Fruit fly (Drosophila melanogaster) whole organism, embryonic: ENCODE data around the gene CG42835.
A peak's percentile ranks its signal among the peaks of the same experiment; 100 is the strongest.

Experiments used
- Abd-B ChIP-seq: fragments of 200-800 bp; sonication (Bioruptor generic); optimal IDR thresholded peaks from 2 replicates; lab custom pipeline; 2018; ENCODE audit warnings: missing biosample characterization, mild to moderate bottlenecking, missing genetic modification characterization, moderate library complexity
- BtbVII ChIP-seq: fragments of 200-800 bp; sonication (Bioruptor generic); optimal IDR thresholded peaks from 3 replicates; lab custom pipeline; 2017; ENCODE audit warnings: missing biosample characterization, mild to moderate bottlenecking, missing genetic modification characterization
- CG11093 ChIP-seq: fragments of 200-800 bp; sonication (Bioruptor generic); IDR thresholded peaks from 3 replicates; pipeline ENCODE4 v1.3.6; 2022; ENCODE audit warnings: missing biosample characterization, missing genetic modification characterization
- CG11504 ChIP-seq: fragments of 200-800 bp; sonication (Bioruptor generic); optimal IDR thresholded peaks from 3 replicates; lab custom pipeline; 2019; ENCODE audit warnings: missing biosample characterization, mild to moderate bottlenecking, missing genetic modification characterization, moderate library complexity
- CG1233 ChIP-seq: fragments of 200-800 bp; sonication (Bioruptor generic); optimal IDR thresholded peaks from 4 replicates; lab custom pipeline; 2018; ENCODE audit warnings: missing biosample characterization, mild to moderate bottlenecking, missing genetic modification characterization
- CG13123 ChIP-seq: fragments of 200-800 bp; sonication (Bioruptor generic); optimal IDR thresholded peaks from 2 replicates; lab custom pipeline; 2016; ENCODE audit warnings: missing biosample characterization, missing genetic modification characterization
- CG1603 ChIP-seq: fragments of 200-800 bp; sonication (Bioruptor generic); optimal IDR thresholded peaks from 2 replicates; lab custom pipeline; 2019; ENCODE audit warnings: missing biosample characterization, mild to moderate bottlenecking, missing genetic modification characterization, moderate library complexity
- CG16815 ChIP-seq: fragments of 200-800 bp; sonication (Bioruptor generic); optimal IDR thresholded peaks from 3 replicates; lab custom pipeline; 2017; ENCODE audit warnings: missing biosample characterization, mild to moderate bottlenecking, missing genetic modification characterization
- CG17568 ChIP-seq: fragments of 200-800 bp; sonication (Bioruptor generic); optimal IDR thresholded peaks from 2 replicates; lab custom pipeline; 2018; ENCODE audit warnings: missing biosample characterization, mild to moderate bottlenecking, missing genetic modification characterization, moderate library complexity
- CG17829 ChIP-seq: fragments of 200-800 bp; optimal IDR thresholded peaks from 2 replicates; lab custom pipeline; 2019; ENCODE audit warnings: missing biosample characterization, mild to moderate bottlenecking, missing genetic modification characterization, moderate library complexity
- CG33213 ChIP-seq: fragments of 200-800 bp; sonication (Bioruptor generic); optimal IDR thresholded peaks from 3 replicates; lab custom pipeline; 2016; ENCODE audit warnings: missing biosample characterization, missing genetic modification characterization
- CG33557 ChIP-seq: fragments of 200-800 bp; sonication (Bioruptor generic); optimal IDR thresholded peaks from 2 replicates; lab custom pipeline; 2019; ENCODE audit warnings: missing biosample characterization, mild to moderate bottlenecking, missing genetic modification characterization, moderate library complexity
- CG3847 ChIP-seq: fragments of 200-800 bp; sonication (Bioruptor generic); IDR thresholded peaks from 2 replicates; pipeline ENCODE4 v1.3.6; 2022; ENCODE audit warnings: missing biosample characterization, missing genetic modification characterization
- CG3995 ChIP-seq: fragments of 200-800 bp; sonication (Bioruptor generic); optimal IDR thresholded peaks from 3 replicates; lab custom pipeline; 2016; ENCODE audit warnings: missing biosample characterization, missing genetic modification characterization
- CG4820 ChIP-seq: fragments of 200-800 bp; sonication (Bioruptor generic); optimal IDR thresholded peaks from 3 replicates; lab custom pipeline; 2016; ENCODE audit warnings: missing biosample characterization, missing genetic modification characterization
- CG5953 ChIP-seq: fragments of 200-800 bp; sonication (Bioruptor generic); IDR thresholded peaks from 2 replicates; pipeline ENCODE4 v1.3.6; 2022; ENCODE audit warnings: missing biosample characterization, missing genetic modification characterization
- CG6654 ChIP-seq: fragments of 200-800 bp; sonication (Bioruptor generic); optimal IDR thresholded peaks from 2 replicates; lab custom pipeline; 2017; ENCODE audit warnings: missing biosample characterization, mild to moderate bottlenecking, missing genetic modification characterization
- CG6791 ChIP-seq: fragments of 200-800 bp; sonication (Bioruptor generic); IDR thresholded peaks from 3 replicates; pipeline ENCODE4 v1.3.6; 2022; ENCODE audit warnings: missing biosample characterization, missing genetic modification characterization; ENCODE audit not compliant: partially characterized antibody
- CG7271 ChIP-seq: fragments of 200-800 bp; sonication (Bioruptor generic); optimal IDR thresholded peaks from 2 replicates; lab custom pipeline; 2018; ENCODE audit warnings: missing biosample characterization, mild to moderate bottlenecking, missing genetic modification characterization, moderate library complexity
- CG8359 ChIP-seq: fragments of 200-800 bp; sonication (Bioruptor generic); optimal IDR thresholded peaks from 2 replicates; lab custom pipeline; 2017; ENCODE audit warnings: missing biosample characterization, mild to moderate bottlenecking, missing genetic modification characterization, borderline replicate concordance
- CG9817 ChIP-seq: fragments of 200-800 bp; sonication (Bioruptor generic); optimal IDR thresholded peaks from 2 replicates; lab custom pipeline; 2018; ENCODE audit warnings: missing biosample characterization, mild to moderate bottlenecking, missing genetic modification characterization, moderate library complexity
- CG9876 ChIP-seq: fragments of 200-800 bp; sonication (Bioruptor generic); optimal IDR thresholded peaks from 2 replicates; lab custom pipeline; 2016; ENCODE audit warnings: missing biosample characterization, missing genetic modification characterization
- D19B ChIP-seq: fragments of 200-800 bp; sonication (Bioruptor generic); optimal IDR thresholded peaks from 2 replicates; lab custom pipeline; 2017; ENCODE audit warnings: missing biosample characterization, mild to moderate bottlenecking, missing genetic modification characterization
- Dfd ChIP-seq, 2 experiments: fragments of >200 bp; optimal IDR thresholded peaks; 2 replicates each; lab custom pipeline; 2017; ENCODE audit warnings: missing biosample characterization in 2 of 2, missing genetic modification characterization in 2 of 2
- HHEX ChIP-seq: fragments of 200-800 bp; sonication (Bioruptor generic); optimal IDR thresholded peaks from 3 replicates; lab custom pipeline; 2017; ENCODE audit warnings: missing biosample characterization, mild to moderate bottlenecking, missing genetic modification characterization, missing genetic modification reagents
- HLH4C ChIP-seq: fragments of 200-800 bp; sonication (Bioruptor generic); IDR thresholded peaks from 3 replicates; pipeline ENCODE4 v1.3.6; 2022; ENCODE audit warnings: missing biosample characterization, missing genetic modification characterization; ENCODE audit not compliant: partially characterized antibody
- HLHmδ ChIP-seq: fragments of 200-800 bp; sonication (Bioruptor generic); optimal IDR thresholded peaks from 2 replicates; lab custom pipeline; 2018; ENCODE audit warnings: missing biosample characterization, mild to moderate bottlenecking, missing genetic modification characterization, moderate library complexity
- Hand ChIP-seq: fragments of 200-800 bp; sonication (Bioruptor generic); optimal IDR thresholded peaks from 2 replicates; lab custom pipeline; 2017; ENCODE audit warnings: mild to moderate bottlenecking, missing biosample characterization, missing genetic modification reagents, missing genetic modification characterization
- Hmr ChIP-seq: fragments of 200-800 bp; sonication (Bioruptor generic); optimal IDR thresholded peaks from 3 replicates; lab custom pipeline; 2017; ENCODE audit warnings: mild to moderate bottlenecking, missing biosample characterization, missing genetic modification reagents, missing genetic modification characterization
- Kr ChIP-seq: fragments of 200-800 bp; sonication (Bioruptor generic); optimal IDR thresholded peaks from 2 replicates; lab custom pipeline; 2017; ENCODE audit warnings: missing biosample characterization, mild to moderate bottlenecking, missing genetic modification characterization
- Mad ChIP-seq: fragments of 200-800 bp; sonication (Bioruptor generic); optimal IDR thresholded peaks from 2 replicates; lab custom pipeline; 2016; ENCODE audit warnings: missing biosample characterization, missing genetic modification characterization
- Max ChIP-seq: fragments of 200-800 bp; sonication (Bioruptor generic); optimal IDR thresholded peaks from 2 replicates; lab custom pipeline; 2016; ENCODE audit warnings: missing biosample characterization, mild to moderate bottlenecking, missing genetic modification characterization
- Ptx1 ChIP-seq: fragments of 200-800 bp; sonication (Bioruptor generic); IDR thresholded peaks from 2 replicates; pipeline ENCODE4 v1.3.6; 2022; ENCODE audit warnings: missing biosample characterization, missing genetic modification characterization
- Tbp ChIP-seq: fragments of >200 bp; optimal IDR thresholded peaks from 2 replicates; lab custom pipeline; 2018; ENCODE audit warnings: missing biosample characterization, missing genetic modification characterization
- Usf ChIP-seq: fragments of 200-800 bp; sonication (Bioruptor generic); optimal IDR thresholded peaks from 2 replicates; lab custom pipeline; 2017; ENCODE audit warnings: missing genotype, missing biosample characterization, missing genetic modification characterization
- abd-A ChIP-seq: fragments of 200-800 bp; sonication (Bioruptor generic); optimal IDR thresholded peaks from 3 replicates; lab custom pipeline; 2019; ENCODE audit warnings: missing biosample characterization, mild to moderate bottlenecking, missing genetic modification characterization, moderate library complexity
- ato ChIP-seq: fragments of 200-800 bp; sonication (Bioruptor generic); IDR thresholded peaks from 2 replicates; pipeline ENCODE4 v1.3.6; 2022; ENCODE audit warnings: missing biosample characterization, missing genetic modification characterization; ENCODE audit not compliant: partially characterized antibody
- bsh ChIP-seq, 2 experiments: fragments of 200-800 bp; sonication (Bioruptor generic); optimal IDR thresholded peaks; 2 replicates each; lab custom pipeline; 2017 to 2018; ENCODE audit warnings: mild to moderate bottlenecking in 2 of 2, missing biosample characterization in 2 of 2, missing genetic modification characterization in 2 of 2, moderate library complexity in 1 of 2
- eyg ChIP-seq: fragments of 200-800 bp; sonication (Bioruptor generic); optimal IDR thresholded peaks from 3 replicates; lab custom pipeline; 2016; ENCODE audit warnings: missing biosample characterization, missing genetic modification characterization
- gsb-n ChIP-seq: fragments of 200-800 bp; sonication (Bioruptor generic); optimal IDR thresholded peaks from 3 replicates; lab custom pipeline; 2018; ENCODE audit warnings: missing biosample characterization, mild to moderate bottlenecking, missing genetic modification characterization
- hkb ChIP-seq, 2 experiments: fragments of 200-800 bp in 1 of 2; fragments of >200 bp in 1 of 2; sonication (Bioruptor generic) in 1 of 2; IDR thresholded peaks in 1 of 2; optimal IDR thresholded peaks in 1 of 2; 2 replicates each; pipeline versions ENCODE4 v1.3.6 to Lab custom; 2017 to 2022; ENCODE audit warnings: missing biosample characterization in 1 of 2, missing genetic modification characterization in 1 of 2
- knrl ChIP-seq: fragments of 200-800 bp; sonication (Bioruptor generic); IDR thresholded peaks from 3 replicates; pipeline ENCODE4 v1.3.6; 2022; ENCODE audit warnings: missing biosample characterization, missing genetic modification characterization; ENCODE audit not compliant: partially characterized antibody
- pan ChIP-seq, 4 experiments: fragments of >200 bp in 3 of 4; fragments of 200-800 bp in 1 of 4; sonication (Bioruptor generic) in 1 of 4; optimal IDR thresholded peaks in 3 of 4; IDR thresholded peaks in 1 of 4; 2 replicates each; pipeline versions ENCODE4 v1.3.6 to Lab custom; 2017 to 2022; ENCODE audit warnings: missing biosample characterization in 2 of 4, missing genetic modification characterization in 2 of 4, mixed read lengths in 1 of 4
- pita ChIP-seq: fragments of 200-800 bp; sonication (Bioruptor generic); optimal IDR thresholded peaks from 2 replicates; lab custom pipeline; 2017; ENCODE audit warnings: missing biosample characterization, mild to moderate bottlenecking, missing genetic modification characterization
- salm ChIP-seq: fragments of 200-800 bp; sonication (Bioruptor generic); optimal IDR thresholded peaks from 2 replicates; lab custom pipeline; 2018; ENCODE audit warnings: missing biosample characterization, mild to moderate bottlenecking, missing genetic modification characterization
- sd ChIP-seq: fragments of 200-800 bp; sonication (Bioruptor generic); optimal IDR thresholded peaks from 3 replicates; lab custom pipeline; 2018; ENCODE audit warnings: missing biosample characterization, mild to moderate bottlenecking, missing genetic modification characterization, moderate library complexity
- ssp ChIP-seq: fragments of 200-800 bp; sonication (Bioruptor generic); IDR thresholded peaks from 2 replicates; pipeline ENCODE4 v1.3.6; 2022; ENCODE audit warnings: missing biosample characterization, missing genetic modification characterization
- tll ChIP-seq, 2 experiments: fragments of 200-800 bp in 1 of 2; fragments of >200 bp in 1 of 2; sonication (Bioruptor generic) in 1 of 2; optimal IDR thresholded peaks; 2 replicates each; lab custom pipeline; 2017 to 2019; ENCODE audit warnings: missing biosample characterization in 2 of 2, missing genetic modification characterization in 2 of 2, mild to moderate bottlenecking in 1 of 2, moderate library complexity in 1 of 2
- trh ChIP-seq: fragments of 200-800 bp; sonication (Bioruptor generic); optimal IDR thresholded peaks from 2 replicates; lab custom pipeline; 2016; ENCODE audit warnings: missing biosample characterization, missing genetic modification characterization

The CG42835 gene

DNA sequence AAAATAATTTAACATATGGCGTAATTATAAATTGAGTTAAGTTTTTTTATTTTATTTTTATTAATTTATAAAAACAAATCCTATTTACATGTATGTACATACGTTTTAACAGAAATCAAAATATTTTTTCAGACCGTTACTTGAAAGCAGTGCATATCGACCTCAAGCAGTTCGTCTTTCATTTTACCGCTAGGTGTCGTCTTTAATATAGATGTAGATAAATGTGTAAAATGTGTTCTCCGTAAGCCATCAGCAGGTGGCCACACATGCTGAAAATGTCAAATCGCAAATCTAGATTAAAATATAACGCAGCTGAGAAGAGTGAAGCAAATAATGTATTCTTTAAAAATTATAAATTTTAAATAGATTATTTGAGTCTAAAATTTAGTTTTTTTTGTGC, 29.0 kb downstream of the CG42835 start (continued):
- TF ChIP-seq tll (GFP tag; optimal IDR thresholded peaks at IDR 0.05; lab: Kevin White, UChicago): no peak
- TF ChIP-seq D19B (GFP tag; lab: Kevin White, UChicago): no peak
- no peak for TF ChIP-seq CG13123 (GFP tag; lab: Kevin White, UChicago)
- TF ChIP-seq HLH4C (GFP tag; lab: Robert Waterston, UW): peak; percentile 15; the same call in 1 of the 3 replicates
- TF ChIP-seq eyg (GFP tag; lab: Kevin White, UChicago): no peak
- no peak for TF ChIP-seq pan (optimal IDR thresholded peaks at IDR 0.05; lab: Kevin White, UChicago)
- no peak for TF ChIP-seq pan (GFP tag; optimal IDR thresholded peaks at IDR 0.05 in 1 of 2, IDR thresholded peaks at IDR 0.05 in 1 of 2)
- no peak for TF ChIP-seq HLHmδ (GFP tag; lab: Kevin White, UChicago)
- TF ChIP-seq CG17568 (GFP tag; lab: Kevin White, UChicago): no peak
- no peak for TF ChIP-seq Kr
- TF ChIP-seq sd (tag; lab: Kevin White, UChicago): no peak
- no peak for TF ChIP-seq trh (GFP tag; lab: Kevin White, UChicago)
- TF ChIP-seq CG11093 (GFP tag; lab: Robert Waterston, UW): no peak
- no peak for TF ChIP-seq CG7271 (tag; lab: Kevin White, UChicago)
- no peak for TF ChIP-seq bsh (GFP tag; optimal IDR thresholded peaks at IDR 0.05; lab: Kevin White, UChicago)
- peak; percentile 27; the same call in 1 of the 2 replicates for TF ChIP-seq CG3847 (GFP tag; lab: Robert Waterston, UW)
- TF ChIP-seq CG1233 (GFP tag; lab: Kevin White, UChicago): no peak
- TF ChIP-seq CG9876 (GFP tag; lab: Kevin White, UChicago): no peak
- TF ChIP-seq CG33557 (GFP tag; lab: Kevin White, UChicago): no peak
- peak; percentile 46 for TF ChIP-seq CG11504 (tag; lab: Kevin White, UChicago)
- no peak for TF ChIP-seq Hand (GFP tag; lab: Kevin White, UChicago)
- TF ChIP-seq abd-A (tag; lab: Kevin White, UChicago): no peak
- peak in 1 of 2 experiments; percentile 47 for TF ChIP-seq Dfd (GFP tag; optimal IDR thresholded peaks at IDR 0.05; lab: Kevin White, UChicago)
- TF ChIP-seq CG33213 (GFP tag; lab: Kevin White, UChicago): no peak
- no peak for TF ChIP-seq salm (tag; lab: Kevin White, UChicago)
- TF ChIP-seq BtbVII (GFP tag; lab: Kevin White, UChicago): no peak
- no peak for TF ChIP-seq Ptx1
- no peak for TF ChIP-seq Mad
- no peak for TF ChIP-seq CG16815 (GFP tag; lab: Kevin White, UChicago)
- peak; percentile 28 for TF ChIP-seq CG3995
- no peak for TF ChIP-seq CG4820 (GFP tag; lab: Kevin White, UChicago)
- TF ChIP-seq CG1603 (tag; lab: Kevin White, UChicago): peak; percentile 21
- no peak for TF ChIP-seq Tbp (GFP tag; lab: Kevin White, UChicago)
- no peak for TF ChIP-seq CG17829
- TF ChIP-seq ato (GFP tag; lab: Robert Waterston, UW): no peak
- TF ChIP-seq Hmr (GFP tag; lab: Kevin White, UChicago): no peak
- no peak for TF ChIP-seq ssp (GFP tag; lab: Robert Waterston, UW)
- TF ChIP-seq Max (GFP tag; lab: Kevin White, UChicago): no peak
- no peak for TF ChIP-seq Usf (GFP tag; lab: Kevin White, UChicago)
- TF ChIP-seq CG8359: no peak
- TF ChIP-seq CG6654 (GFP tag; lab: Kevin White, UChicago): no peak
- TF ChIP-seq CG6791: peak; percentile 69
- peak; percentile 6 for TF ChIP-seq pita
- peak; percentile 60 for TF ChIP-seq Abd-B
- TF ChIP-seq HHEX: no peak
- TF ChIP-seq CG9817 (tag; lab: Kevin White, UChicago): peak; percentile 16
- no peak for TF ChIP-seq CG5953
- TF ChIP-seq knrl (GFP tag; lab: Robert Waterston, UW): peak; percentile 65; the same call in 2 of the 3 replicates
- no peak for TF ChIP-seq gsb-n
- TF ChIP-seq hkb (optimal IDR thresholded peaks at IDR 0.05; lab: Kevin White, UChicago): no peak
- TF ChIP-seq hkb (GFP tag; IDR thresholded peaks at IDR 0.05; lab: Robert Waterston, UW): no peak
